Fruit fly (Drosophila melanogaster): ENCODE data around the gene CG45101.
A peak's percentile ranks its signal among the peaks of the same experiment; 100 is the strongest.

The CG45101 gene

DNA sequence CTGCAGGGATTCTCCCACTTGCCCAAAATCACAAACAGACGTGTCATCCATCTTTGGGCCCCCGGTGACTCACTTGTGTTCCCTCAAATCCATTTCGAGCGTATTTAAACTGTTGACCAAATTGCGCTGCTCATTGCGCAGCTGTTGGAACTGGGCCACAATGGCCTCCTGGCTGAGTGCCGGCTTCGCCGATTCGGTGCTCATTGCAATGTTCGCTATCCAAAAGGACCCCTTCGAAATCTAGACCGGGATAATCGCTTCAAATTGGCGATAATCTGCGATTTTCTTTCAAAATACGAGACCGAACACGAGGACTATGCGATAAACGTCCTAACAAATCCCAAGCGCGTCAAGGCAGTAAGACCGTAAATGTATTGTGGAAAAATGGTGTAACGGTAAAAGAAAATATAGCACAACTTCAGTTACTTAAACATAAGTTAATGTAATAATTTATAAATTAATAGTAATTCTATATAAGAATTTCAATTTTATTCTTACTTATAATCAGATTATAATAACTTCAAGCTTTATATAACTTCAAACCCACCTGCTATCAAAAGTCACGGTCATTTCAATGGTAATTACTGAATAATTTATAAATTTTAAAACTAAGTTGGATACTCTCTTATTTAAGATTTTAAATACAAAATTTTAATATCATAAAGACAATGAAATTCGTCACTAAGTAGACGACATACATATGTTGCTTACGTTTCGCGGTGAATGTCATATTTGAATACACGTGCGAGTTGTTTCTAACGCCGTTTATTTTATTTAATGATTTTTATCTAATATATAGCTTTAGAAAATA, 9.5 kb downstream of the CG45101 start, which contains the start of the genes Pfdn2 and Noc1 (continued):
- no peak for TF ChIP-seq Eip75B (GFP tag; optimal IDR thresholded peaks at IDR 0.05)
- no peak for TF ChIP-seq Hr4 (GFP tag; optimal IDR thresholded peaks at IDR 0.05)
- no peak for TF ChIP-seq Sox102F (GFP tag; optimal IDR thresholded peaks at IDR 0.05)
- no peak for TF ChIP-seq acj6 (GFP tag; optimal IDR thresholded peaks at IDR 0.05)
- TF ChIP-seq esn (GFP tag; optimal IDR thresholded peaks at IDR 0.05), result peak; percentile 62
- no peak for TF ChIP-seq Eip78C (GFP tag)
- no peak for TF ChIP-seq pdm3 (GFP tag; optimal IDR thresholded peaks at IDR 0.05)
- no peak for TF ChIP-seq ss (GFP tag; optimal IDR thresholded peaks at IDR 0.05)
- no peak for TF ChIP-seq Ets96B (tag; optimal IDR thresholded peaks at IDR 0.05)

DNA sequence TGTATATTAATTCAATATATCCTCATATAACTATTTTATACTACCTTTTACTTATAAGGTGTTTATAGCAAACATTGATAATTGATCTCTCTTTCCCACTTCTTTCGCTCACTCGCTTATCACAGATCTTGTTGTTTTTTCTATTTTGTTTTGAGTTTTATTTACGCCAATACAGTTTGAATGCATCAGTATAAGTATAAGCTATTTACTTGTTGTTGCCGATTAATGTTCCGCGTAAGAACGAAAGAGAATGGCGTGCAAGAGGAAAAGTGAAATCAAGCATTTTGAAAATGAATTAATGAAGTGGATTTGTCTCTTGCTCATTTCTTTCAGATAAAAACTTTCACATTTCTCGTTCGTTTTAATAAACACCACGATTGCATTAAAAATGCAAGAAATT, 18.8 kb downstream of the CG45101 start:
- TF ChIP-seq fd85E (GFP tag; optimal IDR thresholded peaks at IDR 0.05) (no peak), CG6163 (GFP tag; IDR thresholded peaks at IDR 0.05) (no peak), Blimp-1 (GFP tag; optimal IDR thresholded peaks at IDR 0.05) (peak; percentile 51), CG8119 (GFP tag; IDR thresholded peaks at IDR 0.05) (peak; percentile 24; the same call in 1 of the 3 replicates)

DNA sequence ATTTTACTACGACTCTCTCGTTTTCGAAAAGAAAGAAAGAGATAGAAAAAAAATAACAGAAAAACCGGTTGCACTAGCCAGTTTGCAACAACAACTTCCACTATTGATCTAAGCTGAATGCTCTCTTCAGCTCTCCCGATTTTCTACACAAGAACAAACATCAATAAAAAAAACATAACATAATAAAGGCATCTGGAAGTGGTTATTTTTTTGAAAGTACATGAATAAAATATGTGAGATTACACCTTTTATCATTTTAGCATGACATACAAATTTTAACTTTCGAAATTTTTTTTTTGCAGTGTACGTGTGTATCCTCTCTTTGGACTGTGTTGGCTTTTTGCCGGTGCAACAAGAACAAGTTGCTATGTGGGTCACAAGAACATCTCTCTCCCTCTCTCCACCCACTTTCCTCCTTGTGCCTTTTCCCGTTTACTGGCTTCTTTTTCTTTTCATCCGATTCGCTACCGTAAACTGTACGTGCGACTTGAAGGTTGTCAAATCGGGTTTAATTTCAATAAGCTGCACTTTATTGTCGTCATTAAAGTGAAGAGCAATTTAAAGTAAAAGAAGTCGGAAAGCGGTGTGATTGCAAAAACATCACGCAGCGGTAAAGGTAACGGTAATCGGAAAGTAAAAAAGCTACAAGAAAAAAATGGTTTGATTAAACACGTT, 19.9 kb downstream of the CG45101 start:
- TF ChIP-seq dsx (GFP tag; optimal IDR thresholded peaks at IDR 0.05; ENCODE audit: poor library complexity, severe bottlenecking), result peak; percentile 96
- peak; percentile 83 for TF ChIP-seq CG11902 (GFP tag; optimal IDR thresholded peaks at IDR 0.05)
- TF ChIP-seq CG8119 (GFP tag; IDR thresholded peaks at IDR 0.05), result peak; percentile 100
- TF ChIP-seq lz (GFP tag; optimal IDR thresholded peaks at IDR 0.05), result peak; percentile 88
- TF ChIP-seq Eip93F (GFP tag; optimal IDR thresholded peaks at IDR 0.05), result no peak
- peak; percentile 90 for TF ChIP-seq cyc (GFP tag; optimal IDR thresholded peaks at IDR 0.05)
- peak; percentile 83 for TF ChIP-seq fd85E (GFP tag; optimal IDR thresholded peaks at IDR 0.05)
- TF ChIP-seq salr (GFP tag; optimal IDR thresholded peaks at IDR 0.05), result peak; percentile 94 to 99
- peak; percentile 99 for TF ChIP-seq Gug (GFP tag; IDR thresholded peaks at IDR 0.05)
- peak; percentile 93 for TF ChIP-seq CG1621 (tag; optimal IDR thresholded peaks at IDR 0.05)
- peak; percentile 97 for TF ChIP-seq acj6 (GFP tag; optimal IDR thresholded peaks at IDR 0.05)
- TF ChIP-seq CG3919 (GFP tag; optimal IDR thresholded peaks at IDR 0.05), result peak; percentile 98
- TF ChIP-seq Blimp-1 (GFP tag; optimal IDR thresholded peaks at IDR 0.05), result peak; percentile 68
- peak; percentile 99 for TF ChIP-seq net (GFP tag; optimal IDR thresholded peaks at IDR 0.05)
- peak; percentile 93 for TF ChIP-seq CG6808 (GFP tag; optimal IDR thresholded peaks at IDR 0.05)
- TF ChIP-seq CG10631 (GFP tag; optimal IDR thresholded peaks at IDR 0.05), result peak; percentile 98
- no peak for TF ChIP-seq Hr39 (GFP tag; optimal IDR thresholded peaks at IDR 0.05)
- peak; percentile 99 for TF ChIP-seq Hr4 (GFP tag; optimal IDR thresholded peaks at IDR 0.05)
- peak; percentile 100 for TF ChIP-seq Eip78C (GFP tag)
- peak; percentile 96 for TF ChIP-seq CG3032 (tag; optimal IDR thresholded peaks at IDR 0.05)
- peak; percentile 100 for TF ChIP-seq eg (GFP tag; IDR thresholded peaks at IDR 0.05)
- TF ChIP-seq CG15336 (GFP tag; IDR thresholded peaks at IDR 0.05), result peak; percentile 100
- peak; percentile 96 for TF ChIP-seq fd59A (GFP tag; optimal IDR thresholded peaks at IDR 0.05)
- TF ChIP-seq CG6276 (GFP tag; optimal IDR thresholded peaks at IDR 0.05), result peak; percentile 99
- peak; percentile 99 for TF ChIP-seq CG6163 (GFP tag; IDR thresholded peaks at IDR 0.05)
- peak; percentile 98 for TF ChIP-seq Sox14 (GFP tag; optimal IDR thresholded peaks at IDR 0.05)
- TF ChIP-seq vri (GFP tag; optimal IDR thresholded peaks at IDR 0.05), result peak; percentile 63
- TF ChIP-seq CG34406 (GFP tag; optimal IDR thresholded peaks at IDR 0.05), result peak; percentile 94
- TF ChIP-seq pdm3 (GFP tag; optimal IDR thresholded peaks at IDR 0.05), result peak; percentile 98
- peak; percentile 98 for TF ChIP-seq OdsH (GFP tag; optimal IDR thresholded peaks at IDR 0.05)
- peak; percentile 97 for TF ChIP-seq CG11762 (GFP tag; optimal IDR thresholded peaks at IDR 0.05; ENCODE audit: insufficient read depth)
- peak; percentile 97 for TF ChIP-seq Ets96B (tag; optimal IDR thresholded peaks at IDR 0.05)
- TF ChIP-seq CG11294 (GFP tag; IDR thresholded peaks at IDR 0.05), result peak; percentile 99
- peak; percentile 85 for TF ChIP-seq CG8319 (GFP tag; optimal IDR thresholded peaks at IDR 0.05)
- TF ChIP-seq CG6854 (GFP tag; optimal IDR thresholded peaks at IDR 0.05), result peak; percentile 66
- peak; percentile 96 for TF ChIP-seq CG10669 (GFP tag; optimal IDR thresholded peaks at IDR 0.05)
- TF ChIP-seq svp (GFP tag), result no peak
- TF ChIP-seq Sox102F (GFP tag; optimal IDR thresholded peaks at IDR 0.05), result peak; percentile 87
- peak; percentile 79 for TF ChIP-seq Ets21C (GFP tag; optimal IDR thresholded peaks at IDR 0.05)
- TF ChIP-seq fkh (GFP tag; optimal IDR thresholded peaks at IDR 0.05), result peak; percentile 95

All from whole organism, prepupa.